Fruit fly (Drosophila melanogaster) whole organism, embryonic: ENCODE results near the gene hydra.

Experiments used
- Adf1 ChIP-seq: fragments of 200-800 bp; sonication (Bioruptor generic); IDR thresholded peaks from 2 replicates; pipeline ENCODE4 v1.3.6; 2022; ENCODE audit warnings: missing biosample characterization, missing genetic modification characterization
- Blimp-1 ChIP-seq: fragments of 200-800 bp; sonication (Bioruptor generic); optimal IDR thresholded peaks from 3 replicates; lab custom pipeline; 2018; ENCODE audit warnings: missing biosample characterization, missing genetic modification characterization, mild to moderate bottlenecking, moderate library complexity, missing genetic modification reagents
- CG11723 ChIP-seq: fragments of 200-800 bp; sonication (Bioruptor generic); optimal IDR thresholded peaks from 2 replicates; lab custom pipeline; 2017; ENCODE audit warnings: missing biosample characterization, mild to moderate bottlenecking, missing genetic modification characterization
- CG12299 ChIP-seq: fragments of 200-800 bp; sonication (Bioruptor generic); optimal IDR thresholded peaks from 2 replicates; lab custom pipeline; 2018; ENCODE audit warnings: missing biosample characterization, mild to moderate bottlenecking, missing genetic modification characterization
- CG12769 ChIP-seq: fragments of 200-800 bp; sonication (Bioruptor generic); optimal IDR thresholded peaks from 2 replicates; lab custom pipeline; 2019; ENCODE audit warnings: missing biosample characterization, mild to moderate bottlenecking, missing genetic modification characterization, moderate library complexity
- CG13424 ChIP-seq: fragments of 200-800 bp; sonication (Bioruptor generic); optimal IDR thresholded peaks from 2 replicates; lab custom pipeline; 2019; ENCODE audit warnings: missing biosample characterization, mild to moderate bottlenecking, missing genetic modification characterization, moderate library complexity
- CG17328 ChIP-seq: fragments of 200-800 bp; sonication (Bioruptor generic); IDR thresholded peaks from 2 replicates; pipeline ENCODE4 v1.3.6; 2022; ENCODE audit warnings: missing biosample characterization, missing genetic modification characterization
- CG3065 ChIP-seq: fragments of 200-800 bp; sonication (Bioruptor generic); optimal IDR thresholded peaks from 2 replicates; lab custom pipeline; 2016; ENCODE audit warnings: missing biosample characterization, missing genetic modification characterization
- CG31441 ChIP-seq: fragments of 200-800 bp; sonication (Bioruptor generic); IDR thresholded peaks from 2 replicates; pipeline ENCODE4 v1.3.6; 2022; ENCODE audit warnings: missing biosample characterization, missing genetic modification characterization
- CG34224 ChIP-seq: fragments of 200-800 bp; sonication (Bioruptor generic); IDR thresholded peaks from 3 replicates; pipeline ENCODE4 v1.3.6; 2022; ENCODE audit warnings: missing biosample characterization, missing genetic modification characterization; ENCODE audit not compliant: partially characterized antibody
- CG3995 ChIP-seq: fragments of 200-800 bp; sonication (Bioruptor generic); optimal IDR thresholded peaks from 3 replicates; lab custom pipeline; 2016; ENCODE audit warnings: missing biosample characterization, missing genetic modification characterization
- CG5180 ChIP-seq: fragments of 200-800 bp; sonication (Bioruptor generic); optimal IDR thresholded peaks from 3 replicates; lab custom pipeline; 2017; ENCODE audit warnings: missing biosample characterization, missing genetic modification characterization, mild to moderate bottlenecking, moderate library complexity, missing genetic modification reagents
- CG6765 ChIP-seq: fragments of 200-800 bp; sonication (Bioruptor generic); optimal IDR thresholded peaks from 3 replicates; lab custom pipeline; 2017; ENCODE audit warnings: missing biosample characterization, mild to moderate bottlenecking, missing genetic modification characterization
- CG7556 ChIP-seq: fragments of 200-800 bp; sonication (Bioruptor generic); optimal IDR thresholded peaks from 2 replicates; lab custom pipeline; 2017; ENCODE audit warnings: missing biosample characterization, mild to moderate bottlenecking, missing genetic modification characterization
- CG7745 ChIP-seq: fragments of 200-800 bp; sonication (Bioruptor generic); optimal IDR thresholded peaks from 2 replicates; lab custom pipeline; 2018; ENCODE audit warnings: missing biosample characterization, mild to moderate bottlenecking, missing genetic modification characterization, moderate library complexity
- CG8281 ChIP-seq: fragments of 200-800 bp; sonication (Bioruptor generic); optimal IDR thresholded peaks from 2 replicates; lab custom pipeline; 2018; ENCODE audit warnings: missing biosample characterization, mild to moderate bottlenecking, missing genetic modification characterization, moderate library complexity
- CG8924 ChIP-seq: fragments of 200-800 bp; optimal IDR thresholded peaks from 3 replicates; lab custom pipeline; 2019; ENCODE audit warnings: missing biosample characterization, mild to moderate bottlenecking, missing genetic modification characterization, moderate library complexity
- Elba2 ChIP-seq: fragments of 200-800 bp; sonication (Bioruptor generic); optimal IDR thresholded peaks from 3 replicates; lab custom pipeline; 2016; ENCODE audit warnings: missing biosample characterization, missing genetic modification characterization
- Ets97D ChIP-seq: fragments of 200-800 bp; sonication (Bioruptor generic); optimal IDR thresholded peaks from 3 replicates; lab custom pipeline; 2016; ENCODE audit warnings: missing biosample characterization, missing genetic modification characterization
- HHEX ChIP-seq: fragments of 200-800 bp; sonication (Bioruptor generic); optimal IDR thresholded peaks from 3 replicates; lab custom pipeline; 2017; ENCODE audit warnings: missing biosample characterization, mild to moderate bottlenecking, missing genetic modification characterization, missing genetic modification reagents
- HmgZ ChIP-seq: fragments of 200-800 bp; sonication (Bioruptor generic); optimal IDR thresholded peaks from 2 replicates; lab custom pipeline; 2018; ENCODE audit warnings: missing biosample characterization, mild to moderate bottlenecking, missing genetic modification characterization
- Hsf ChIP-seq: fragments of 200-800 bp; sonication (Bioruptor generic); optimal IDR thresholded peaks from 3 replicates; lab custom pipeline; 2016; ENCODE audit warnings: missing biosample characterization, missing genetic modification characterization
- Jarid2 ChIP-seq: fragments of 200-800 bp; sonication (Bioruptor generic); optimal IDR thresholded peaks from 3 replicates; lab custom pipeline; 2017; ENCODE audit warnings: mild to moderate bottlenecking, missing biosample characterization, missing genetic modification reagents, missing genetic modification characterization
- Lpt ChIP-seq: fragments of >200 bp; optimal IDR thresholded peaks from 2 replicates; lab custom pipeline; 2018; ENCODE audit warnings: missing biosample characterization, missing genetic modification characterization
- MESR4 ChIP-seq: fragments of 200-800 bp; sonication (Bioruptor generic); optimal IDR thresholded peaks from 2 replicates; lab custom pipeline; 2018; ENCODE audit warnings: missing biosample characterization, mild to moderate bottlenecking, missing genetic modification characterization, moderate library complexity
- Myb ChIP-seq: fragments of 200-800 bp; sonication (Bioruptor generic); optimal IDR thresholded peaks from 2 replicates; lab custom pipeline; 2016; ENCODE audit warnings: missing biosample characterization, missing genetic modification characterization
- Neu2 ChIP-seq: fragments of 200-800 bp; sonication (Bioruptor generic); optimal IDR thresholded peaks from 3 replicates; lab custom pipeline; 2016; ENCODE audit warnings: missing biosample characterization, missing genetic modification characterization, borderline replicate concordance
- Stat92E ChIP-seq, 3 experiments: fragments of >200 bp in 2 of 3; fragments of 200-800 bp in 1 of 3; sonication (Bioruptor generic) in 1 of 3; optimal IDR thresholded peaks; 2 replicates each; lab custom pipeline; 2017 to 2019; ENCODE audit warnings: missing biosample characterization in 3 of 3, missing genetic modification characterization in 3 of 3, mild to moderate bottlenecking in 1 of 3, moderate library complexity in 1 of 3
- Tbp ChIP-seq: fragments of >200 bp; optimal IDR thresholded peaks from 2 replicates; lab custom pipeline; 2018; ENCODE audit warnings: missing biosample characterization, missing genetic modification characterization
- Trl ChIP-seq, 3 experiments: fragments of >200 bp in 2 of 3; fragments of 200-800 bp in 1 of 3; sonication (Bioruptor generic) in 1 of 3; optimal IDR thresholded peaks; 2 replicates in 1 of 3; 3 replicates in 2 of 3; lab custom pipeline; 2016 to 2017; ENCODE audit warnings: missing biosample characterization in 1 of 3, missing genetic modification characterization in 1 of 3
- ci ChIP-seq: fragments of 200-800 bp; sonication (Bioruptor generic); IDR thresholded peaks from 3 replicates; pipeline ENCODE4 v1.3.6; 2022; ENCODE audit warnings: missing biosample characterization, missing genetic modification characterization
- crc ChIP-seq: fragments of 200-800 bp; sonication (Bioruptor generic); optimal IDR thresholded peaks from 2 replicates; lab custom pipeline; 2016; ENCODE audit warnings: missing biosample characterization, missing genetic modification characterization
- crol ChIP-seq: fragments of 200-800 bp; sonication (Bioruptor generic); IDR thresholded peaks from 2 replicates; pipeline ENCODE4 v1.3.6; 2022; ENCODE audit warnings: missing biosample characterization, missing genetic modification characterization
- da ChIP-seq: fragments of 200-800 bp; sonication (Bioruptor generic); optimal IDR thresholded peaks from 2 replicates; lab custom pipeline; 2016; ENCODE audit warnings: missing biosample characterization, missing genetic modification characterization
- disco-r ChIP-seq: fragments of 200-800 bp; sonication (Bioruptor generic); optimal IDR thresholded peaks from 2 replicates; lab custom pipeline; 2016; ENCODE audit warnings: missing biosample characterization, missing genetic modification characterization
- fru ChIP-seq: fragments of >200 bp; optimal IDR thresholded peaks from 2 replicates; lab custom pipeline; 2017
- grn ChIP-seq: fragments of 200-800 bp; sonication (Bioruptor generic); optimal IDR thresholded peaks from 3 replicates; lab custom pipeline; 2017; ENCODE audit warnings: missing biosample characterization, missing genetic modification characterization
- ham ChIP-seq: fragments of 200-800 bp; sonication (Bioruptor generic); IDR thresholded peaks from 2 replicates; pipeline ENCODE4 v1.3.6; 2022; ENCODE audit warnings: missing biosample characterization, missing genetic modification characterization
- her ChIP-seq: fragments of 200-800 bp; sonication (Bioruptor generic); optimal IDR thresholded peaks from 2 replicates; lab custom pipeline; 2016; ENCODE audit warnings: missing biosample characterization, missing genetic modification characterization
- ken ChIP-seq: fragments of 200-800 bp; sonication (Bioruptor generic); IDR thresholded peaks from 3 replicates; pipeline ENCODE4 v1.3.6; 2022; ENCODE audit warnings: missing biosample characterization, missing genetic modification characterization
- kni ChIP-seq: fragments of 200-800 bp; sonication (Bioruptor generic); optimal IDR thresholded peaks from 3 replicates; lab custom pipeline; 2017; ENCODE audit warnings: mild to moderate bottlenecking, missing biosample characterization, missing genetic modification reagents, missing genetic modification characterization
- pan ChIP-seq, 4 experiments: fragments of >200 bp in 3 of 4; fragments of 200-800 bp in 1 of 4; sonication (Bioruptor generic) in 1 of 4; optimal IDR thresholded peaks in 3 of 4; IDR thresholded peaks in 1 of 4; 2 replicates each; pipeline versions ENCODE4 v1.3.6 to Lab custom; 2017 to 2022; ENCODE audit warnings: missing biosample characterization in 2 of 4, missing genetic modification characterization in 2 of 4, mixed read lengths in 1 of 4
- sc ChIP-seq, 3 experiments: fragments of >200 bp in 2 of 3; fragments of 200-800 bp in 1 of 3; sonication (Bioruptor generic) in 1 of 3; optimal IDR thresholded peaks; 2 replicates in 2 of 3; 3 replicates in 1 of 3; lab custom pipeline; 2017; ENCODE audit warnings: mild to moderate bottlenecking in 1 of 3, missing biosample characterization in 1 of 3, missing genetic modification characterization in 1 of 3, missing genetic modification reagents in 1 of 3
- sd ChIP-seq: fragments of 200-800 bp; sonication (Bioruptor generic); optimal IDR thresholded peaks from 3 replicates; lab custom pipeline; 2018; ENCODE audit warnings: missing biosample characterization, mild to moderate bottlenecking, missing genetic modification characterization, moderate library complexity
- shn ChIP-seq: fragments of 200-800 bp; sonication (Bioruptor generic); optimal IDR thresholded peaks from 3 replicates; lab custom pipeline; 2016; ENCODE audit warnings: missing biosample characterization, missing genetic modification characterization
- slp2 ChIP-seq: fragments of 200-800 bp; sonication (Bioruptor generic); optimal IDR thresholded peaks from 2 replicates; lab custom pipeline; 2016; ENCODE audit warnings: missing biosample characterization, missing genetic modification characterization
- tgo ChIP-seq: fragments of 200-800 bp; sonication (Bioruptor generic); IDR thresholded peaks from 3 replicates; pipeline ENCODE4 v1.3.6; 2022; ENCODE audit warnings: missing biosample characterization, missing genetic modification characterization
- ttk ChIP-seq: fragments of 200-800 bp; sonication (Bioruptor generic); IDR thresholded peaks from 2 replicates; pipeline ENCODE4 v2.1.2; 2022; ENCODE audit warnings: missing biosample characterization, missing genetic modification characterization
- tup ChIP-seq: fragments of 200-800 bp; sonication (Bioruptor generic); optimal IDR thresholded peaks from 2 replicates; lab custom pipeline; 2016; ENCODE audit warnings: missing biosample characterization, mild to moderate bottlenecking, missing genetic modification characterization, moderate library complexity
- vfl ChIP-seq: fragments of 200-800 bp; sonication (Bioruptor generic); optimal IDR thresholded peaks from 2 replicates; lab custom pipeline; 2016; ENCODE audit warnings: missing biosample characterization, missing genetic modification characterization

The hydra gene

dm6 chrX:20643964-20644363, 32.9 kb downstream of the hydra start (continued):
- TF ChIP-seq CG3995 (GFP tag; lab: Kevin White, UChicago) (no peak), tgo (GFP tag; lab: Robert Waterston, UW) (no peak), disco-r (GFP tag; lab: Kevin White, UChicago) (no peak), Neu2 (no peak), CG11723 (GFP tag; lab: Kevin White, UChicago) (peak; percentile 25), pan (optimal IDR thresholded peaks at IDR 0.05; lab: Kevin White, UChicago) (no peak), pan (GFP tag; optimal IDR thresholded peaks at IDR 0.05 in 1 of 2, IDR thresholded peaks at IDR 0.05 in 1 of 2) (no peak), HHEX (GFP tag; lab: Kevin White, UChicago) (no peak), Ets97D (GFP tag; lab: Kevin White, UChicago) (no peak), CG31441 (GFP tag; lab: Robert Waterston, UW) (peak; percentile 52), crc (GFP tag; lab: Kevin White, UChicago) (no peak), sd (no peak), grn (no peak), kni (no peak), Lpt (GFP tag; lab: Kevin White, UChicago) (no peak), HmgZ (tag; lab: Kevin White, UChicago) (no peak), ci (0 out of 3 replicates have a peak, but pooled peaks have one; percentile 37), MESR4 (GFP tag; lab: Kevin White, UChicago) (no peak), CG12299 (no peak), sc (optimal IDR thresholded peaks at IDR 0.05; lab: Kevin White, UChicago) (no peak), sc (GFP tag; optimal IDR thresholded peaks at IDR 0.05; lab: Kevin White, UChicago) (peak; percentile 42), CG3065 (GFP tag; lab: Kevin White, UChicago) (no peak), CG17328 (GFP tag; lab: Robert Waterston, UW) (0 out of 2 replicates have a peak, but pooled peaks have one; percentile 19), CG8281 (tag; lab: Kevin White, UChicago) (no peak), Myb (GFP tag; lab: Kevin White, UChicago) (no peak), CG34224 (GFP tag; lab: Robert Waterston, UW) (no peak), CG13424 (tag; lab: Kevin White, UChicago) (peak; percentile 53), tup (GFP tag; lab: Kevin White, UChicago) (no peak), Stat92E (GFP tag; optimal IDR thresholded peaks at IDR 0.05; lab: Kevin White, UChicago) (no peak), CG5180 (GFP tag; lab: Kevin White, UChicago) (peak; percentile 12), Blimp-1 (GFP tag; lab: Kevin White, UChicago) (peak; percentile 55), slp2 (no peak), CG12769 (tag; lab: Kevin White, UChicago) (no peak), Elba2 (GFP tag; lab: Kevin White, UChicago) (no peak), vfl (no peak), Trl (optimal IDR thresholded peaks at IDR 0.05; lab: Kevin White, UChicago) (no peak), Trl (GFP tag; optimal IDR thresholded peaks at IDR 0.05; lab: Kevin White, UChicago) (no peak), shn (no peak), her (GFP tag; lab: Kevin White, UChicago) (no peak), CG7745 (tag; lab: Kevin White, UChicago) (no peak), Jarid2 (GFP tag; lab: Kevin White, UChicago) (no peak), Adf1 (GFP tag; lab: Robert Waterston, UW) (no peak), Hsf (GFP tag; lab: Kevin White, UChicago) (peak; percentile 4), ham (GFP tag; lab: Robert Waterston, UW) (no peak), crol (GFP tag; lab: Robert Waterston, UW) (no peak), ken (GFP tag; lab: Robert Waterston, UW) (peak; percentile 59; the same call in 1 of the 3 replicates), fru (lab: Kevin White, UChicago) (no peak), CG8924 (tag; lab: Kevin White, UChicago) (peak; percentile 38), da (GFP tag; lab: Kevin White, UChicago) (no peak), Tbp (GFP tag; lab: Kevin White, UChicago) (no peak), ttk (no peak), CG7556 (GFP tag; lab: Kevin White, UChicago) (peak; percentile 69), CG6765 (GFP tag; lab: Kevin White, UChicago) (no peak)
